Worm (Caenorhabditis elegans): ENCODE data around the gene fcho-1.

DNA sequence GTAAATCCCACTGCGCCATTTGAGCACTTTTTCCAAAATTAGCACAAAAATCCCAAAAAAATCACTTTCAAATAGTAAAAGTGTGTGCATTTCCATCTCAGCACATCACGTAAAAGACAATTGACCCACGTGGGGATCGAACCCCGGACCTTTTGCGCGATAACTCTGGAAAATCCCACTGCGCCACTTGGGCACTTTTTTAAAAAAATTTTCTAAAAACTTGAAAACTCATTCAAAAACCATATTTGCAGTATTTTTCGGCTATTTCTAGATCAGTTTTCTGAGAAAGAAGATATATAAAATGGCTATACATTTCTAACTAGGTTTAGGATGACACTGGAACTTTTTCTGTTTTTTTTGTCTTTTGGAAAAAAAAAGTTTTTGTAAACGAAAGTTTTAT is 29.7 kb downstream of the fcho-1 start:
- TF ChIP-seq nhr-23 (tag; optimal IDR thresholded peaks at IDR 0.05) = no peak
- TF ChIP-seq lin-13 (GFP tag; optimal IDR thresholded peaks at IDR 0.05) = no peak
- TF ChIP-seq ZK546.5 (tag; optimal IDR thresholded peaks at IDR 0.05) = no peak
- no peak for TF ChIP-seq ceh-82 (tag; optimal IDR thresholded peaks at IDR 0.05)
- TF ChIP-seq unc-39 (tag; optimal IDR thresholded peaks at IDR 0.05) = no peak

Data from whole organism, L2 larva.